Fruit fly (Drosophila melanogaster) whole organism: ENCODE measurements around the gene bel.

ENCODE experiments used
- CG8478 ChIP-seq: fragments of >200 bp; optimal IDR thresholded peaks from 2 replicates; lab custom pipeline; 2018; ENCODE audit warnings: inconsistent platforms
- pan ChIP-seq: fragments of >200 bp; optimal IDR thresholded peaks from 2 replicates; lab custom pipeline; 2017
- usp ChIP-seq: fragments of >200 bp; optimal IDR thresholded peaks from 2 replicates; lab custom pipeline; 2017; ENCODE audit warnings: missing biosample characterization, missing genetic modification characterization, mixed read lengths

DNA sequence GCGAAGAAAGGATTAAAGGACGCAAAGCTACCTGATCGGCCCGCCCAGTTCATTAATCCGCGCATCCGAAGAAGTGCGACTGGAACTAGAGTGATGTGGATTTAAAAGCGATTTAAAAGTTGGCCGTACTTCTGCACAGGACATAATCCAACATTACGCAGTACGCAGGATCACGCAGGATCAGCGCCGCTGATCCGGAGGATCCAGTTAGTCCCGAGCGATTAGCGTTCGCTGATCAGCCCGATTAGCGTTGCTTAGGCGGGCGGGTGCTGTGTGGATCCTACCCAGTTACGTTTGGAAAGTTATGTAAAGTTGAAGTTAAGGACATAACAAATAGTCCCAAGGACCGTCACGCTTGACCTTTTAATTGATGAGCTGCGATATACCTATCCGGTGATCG lies 38.7 kb upstream of the bel start:
- TF ChIP-seq pan (no peak), CG8478 (lab: Kevin White, UChicago) (no peak), usp (GFP tag; lab: Kevin White, UChicago) (no peak)
